Fruit fly (Drosophila melanogaster) S2 (cell line): Measurements from ENCODE around the gene CG12099.

Experiments
- CG8478 ChIP-seq: fragments of >200 bp; optimal IDR thresholded peaks from 2 replicates; lab custom pipeline; 2018
- CTCF ChIP-seq, 2 experiments: fragments of >200 bp; optimal IDR thresholded peaks; 2 replicates each; lab custom pipeline; 2018

DNA sequence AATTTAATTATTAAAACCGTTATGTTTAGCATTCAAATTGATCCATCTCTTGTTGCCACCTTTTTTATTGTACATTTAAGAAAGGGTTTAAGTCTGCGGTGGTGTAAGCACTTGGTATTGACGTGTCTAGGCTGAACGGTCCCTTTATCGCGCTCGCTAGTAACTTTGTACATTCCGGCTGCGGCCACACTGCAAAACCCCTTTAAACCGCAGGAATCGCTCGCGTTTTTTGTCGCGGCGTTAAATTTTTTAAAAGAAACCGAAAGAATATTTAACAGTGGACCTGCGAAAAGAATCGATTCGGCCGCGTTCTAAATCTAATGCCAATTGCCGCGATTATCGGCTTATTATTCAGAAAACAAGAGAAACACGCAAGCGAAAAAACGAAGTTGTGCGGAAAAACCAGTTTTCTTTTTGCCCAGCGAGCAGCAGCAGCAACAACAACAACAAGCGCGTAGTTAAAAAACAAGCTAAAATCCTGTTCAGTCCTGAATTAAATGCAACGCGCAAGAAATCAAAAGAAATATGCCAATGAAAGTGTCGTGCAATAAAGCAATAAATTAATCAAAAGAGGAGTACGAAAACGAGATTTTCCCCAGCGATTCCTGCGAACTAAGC is 18.3 kb upstream of the CG12099 start, which contains the start of gene CG13917:
- no peak for TF ChIP-seq CG8478
- TF ChIP-seq CTCF (optimal IDR thresholded peaks at IDR 0.05; lab: Kevin White, UChicago): peak in 1 of 2 experiments; percentile 54
